Fruit fly (Drosophila melanogaster) whole organism, pupa: Measurements from ENCODE around the gene toy.

Source experiments
- CG10348 ChIP-seq: fragments of 200-800 bp; sonication (Bioruptor generic); IDR thresholded peaks from 2 replicates; pipeline ENCODE4 v1.3.6; 2022; ENCODE audit warnings: missing biosample characterization, missing genetic modification characterization
- CG12605 ChIP-seq: fragments of 200-800 bp; sonication (Bioruptor generic); IDR thresholded peaks from 2 replicates; pipeline ENCODE4 v1.3.6; 2022; ENCODE audit warnings: missing biosample characterization, missing genetic modification characterization
- CG13204 ChIP-seq: fragments of 200-800 bp; sonication (Bioruptor generic); optimal IDR thresholded peaks from 2 replicates; lab custom pipeline; 2018; ENCODE audit warnings: missing biosample characterization, mild to moderate bottlenecking, missing genetic modification characterization, moderate library complexity
- CG14655 ChIP-seq: fragments of 200-800 bp; sonication (Bioruptor generic); optimal IDR thresholded peaks from 3 replicates; lab custom pipeline; 2017; ENCODE audit warnings: mild to moderate bottlenecking, missing biosample characterization, missing genetic modification reagents, missing genetic modification characterization
- CG15710 ChIP-seq: fragments of 200-800 bp; sonication (Bioruptor generic); optimal IDR thresholded peaks from 2 replicates; lab custom pipeline; 2018; ENCODE audit warnings: missing biosample characterization, mild to moderate bottlenecking, missing genetic modification characterization, moderate library complexity
- CG17806 ChIP-seq: fragments of 200-800 bp; sonication (Bioruptor generic); optimal IDR thresholded peaks from 2 replicates; lab custom pipeline; 2018; ENCODE audit warnings: missing biosample characterization, mild to moderate bottlenecking, missing genetic modification characterization, moderate library complexity
- CG32121 ChIP-seq: fragments of 200-800 bp; sonication (Bioruptor generic); IDR thresholded peaks from 2 replicates; pipeline ENCODE4 v1.3.6; 2022; ENCODE audit warnings: missing biosample characterization, missing genetic modification characterization
- CG4496 ChIP-seq: fragments of 200-800 bp; sonication (Bioruptor generic); IDR thresholded peaks from 3 replicates; pipeline ENCODE4 v1.3.6; 2022; ENCODE audit warnings: missing biosample characterization, missing genetic modification characterization
- CG8159 ChIP-seq: fragments of 200-800 bp; sonication (Bioruptor generic); optimal IDR thresholded peaks from 3 replicates; lab custom pipeline; 2018; ENCODE audit warnings: missing biosample characterization, mild to moderate bottlenecking, missing genetic modification characterization, moderate library complexity
- CG8301 ChIP-seq: fragments of 200-800 bp; sonication (Bioruptor generic); optimal IDR thresholded peaks from 2 replicates; lab custom pipeline; 2018; ENCODE audit warnings: missing biosample characterization, mild to moderate bottlenecking, missing genetic modification characterization
- CG9948 ChIP-seq: fragments of 200-800 bp; sonication (Bioruptor generic); optimal IDR thresholded peaks from 2 replicates; lab custom pipeline; 2018; ENCODE audit warnings: missing biosample characterization, mild to moderate bottlenecking, missing genetic modification characterization, moderate library complexity
- D1 ChIP-seq: fragments of 200-800 bp; sonication (Bioruptor generic); optimal IDR thresholded peaks from 2 replicates; lab custom pipeline; 2018; ENCODE audit warnings: missing biosample characterization, mild to moderate bottlenecking, missing genetic modification characterization, moderate library complexity
- EcR ChIP-seq: fragments of 200-800 bp; sonication (Bioruptor generic); optimal IDR thresholded peaks from 3 replicates; lab custom pipeline; 2019; ENCODE audit warnings: missing biosample characterization, missing genetic modification characterization, mild to moderate bottlenecking, moderate library complexity, missing genetic modification reagents
- Ets98B ChIP-seq: fragments of 200-800 bp; sonication (Bioruptor generic); IDR thresholded peaks from 2 replicates; pipeline ENCODE4 v1.3.6; 2022; ENCODE audit warnings: missing biosample characterization, missing genetic modification characterization
- Pif1A ChIP-seq: fragments of 200-800 bp; sonication (Bioruptor generic); optimal IDR thresholded peaks from 3 replicates; lab custom pipeline; 2016; ENCODE audit warnings: missing biosample characterization, missing genetic modification characterization
- Pif1B ChIP-seq: fragments of 200-800 bp; sonication (Bioruptor generic); optimal IDR thresholded peaks from 3 replicates; lab custom pipeline; 2016; ENCODE audit warnings: missing biosample characterization, missing genetic modification characterization
- Snoo ChIP-seq: fragments of 200-800 bp; sonication (Bioruptor generic); optimal IDR thresholded peaks from 3 replicates; lab custom pipeline; 2017; ENCODE audit warnings: missing biosample characterization, mild to moderate bottlenecking, missing genetic modification characterization, inconsistent platforms
- gl ChIP-seq: fragments of 200-800 bp; sonication (Bioruptor generic); optimal IDR thresholded peaks from 2 replicates; lab custom pipeline; 2018; ENCODE audit warnings: missing biosample characterization, mild to moderate bottlenecking, missing genetic modification characterization
- rn ChIP-seq: fragments of 200-800 bp; sonication (Bioruptor generic); IDR thresholded peaks from 2 replicates; pipeline ENCODE4 v1.3.6; 2022; ENCODE audit warnings: missing biosample characterization, missing genetic modification characterization

Gene toy

DNA sequence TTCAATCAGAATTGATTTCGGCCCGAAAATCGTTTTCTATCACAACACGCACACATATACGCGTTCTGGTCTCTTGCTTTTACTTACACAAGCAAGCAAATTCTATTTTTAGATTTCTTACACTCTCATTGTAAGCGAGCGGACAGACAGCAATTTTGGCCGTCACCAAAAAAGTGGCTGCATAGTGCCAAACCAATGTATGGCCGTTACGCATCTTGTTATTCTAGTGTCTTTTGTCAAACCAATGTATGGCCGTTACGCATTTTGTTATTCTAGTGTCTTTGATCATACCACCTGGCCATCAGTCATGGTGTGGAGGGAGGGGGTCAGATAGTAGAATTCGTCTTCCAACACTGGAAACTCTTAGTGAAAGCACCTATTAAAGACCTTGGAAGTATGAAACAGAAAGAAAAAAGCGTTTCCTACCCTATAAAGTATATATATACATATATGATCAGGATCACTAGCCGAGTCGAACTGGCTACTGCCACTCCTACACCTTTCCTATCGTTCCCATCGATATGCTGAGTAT lies 28.4 kb upstream of the toy start:
- no peak for TF ChIP-seq gl (tag; lab: Kevin White, UChicago)
- no peak for TF ChIP-seq Pif1A
- TF ChIP-seq D1 (tag; lab: Kevin White, UChicago) = no peak
- no peak for TF ChIP-seq CG15710 (tag; lab: Kevin White, UChicago)
- no peak for TF ChIP-seq CG32121 (GFP tag; lab: Robert Waterston, UW)
- TF ChIP-seq, all 21 proteins: peak for 0

DNA sequence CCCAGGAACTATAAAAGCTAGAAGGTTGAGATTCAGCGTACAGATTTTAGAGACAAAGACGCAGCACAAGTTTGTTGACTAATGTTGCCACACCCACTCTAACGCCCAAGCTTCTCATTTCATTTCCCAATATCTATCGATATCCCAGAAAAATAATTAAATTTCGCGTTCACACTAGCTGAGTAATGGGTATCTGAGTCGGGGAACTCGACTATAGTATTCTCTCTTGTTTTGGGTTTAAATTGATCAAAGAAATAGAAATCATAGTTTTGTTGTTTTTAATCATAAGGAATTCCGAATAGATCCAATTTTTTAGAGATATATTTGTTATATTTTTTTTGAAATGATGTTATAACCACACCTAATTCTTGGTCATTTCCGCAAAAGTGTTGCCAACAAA lies 26.3 kb upstream of the toy start:
- no peak for TF ChIP-seq CG15710 (tag; lab: Kevin White, UChicago)
- TF ChIP-seq Ets98B = no peak
- no peak for TF ChIP-seq CG10348 (GFP tag; lab: Robert Waterston, UW)
- TF ChIP-seq gl (tag; lab: Kevin White, UChicago) = no peak
- no peak for TF ChIP-seq CG8301 (tag; lab: Kevin White, UChicago)
- no peak for TF ChIP-seq CG4496 (GFP tag; lab: Robert Waterston, UW)
- TF ChIP-seq Pif1B (GFP tag; lab: Kevin White, UChicago) = no peak
- no peak for TF ChIP-seq CG14655
- TF ChIP-seq CG8159 (tag; lab: Kevin White, UChicago) = no peak
- TF ChIP-seq CG13204 = no peak
- TF ChIP-seq CG9948 (tag; lab: Kevin White, UChicago) = no peak
- no peak for TF ChIP-seq Pif1A
- TF ChIP-seq CG17806 (tag; lab: Kevin White, UChicago) = no peak
- no peak for TF ChIP-seq Snoo
- TF ChIP-seq rn (GFP tag; lab: Robert Waterston, UW) = no peak
- TF ChIP-seq D1 (tag; lab: Kevin White, UChicago) = no peak
- TF ChIP-seq, all 21 proteins: peak for 0

DNA sequence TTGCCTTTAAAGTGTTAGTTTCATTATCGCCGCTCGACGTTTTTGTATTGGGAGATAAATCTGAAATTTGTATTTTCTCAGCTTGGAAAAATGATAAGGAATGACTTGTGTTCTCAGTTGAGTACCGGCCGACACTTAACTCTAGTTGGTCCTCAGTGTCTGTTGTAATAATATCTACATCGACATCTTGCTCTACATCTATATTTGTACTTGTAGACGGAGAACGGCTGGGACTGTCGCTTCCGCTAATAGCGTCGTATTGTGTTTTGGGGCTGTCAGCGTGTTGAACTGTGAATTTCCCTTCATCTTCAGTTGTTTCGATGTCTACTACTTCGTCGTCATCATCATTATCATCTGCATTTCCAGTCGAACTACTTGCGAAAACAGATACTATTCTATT lies 25.8 kb upstream of the toy start:
- TF ChIP-seq CG8301 (tag; lab: Kevin White, UChicago) = no peak
- no peak for TF ChIP-seq Ets98B
- TF ChIP-seq D1 (tag; lab: Kevin White, UChicago) = no peak
- no peak for TF ChIP-seq gl (tag; lab: Kevin White, UChicago)
- TF ChIP-seq CG14655 = no peak
- TF ChIP-seq CG9948 (tag; lab: Kevin White, UChicago) = no peak
- TF ChIP-seq EcR (GFP tag; lab: Kevin White, UChicago) = no peak
- no peak for TF ChIP-seq CG4496 (GFP tag; lab: Robert Waterston, UW)
- TF ChIP-seq CG15710 (tag; lab: Kevin White, UChicago) = no peak
- no peak for TF ChIP-seq CG10348 (GFP tag; lab: Robert Waterston, UW)
- no peak for TF ChIP-seq CG12605

DNA sequence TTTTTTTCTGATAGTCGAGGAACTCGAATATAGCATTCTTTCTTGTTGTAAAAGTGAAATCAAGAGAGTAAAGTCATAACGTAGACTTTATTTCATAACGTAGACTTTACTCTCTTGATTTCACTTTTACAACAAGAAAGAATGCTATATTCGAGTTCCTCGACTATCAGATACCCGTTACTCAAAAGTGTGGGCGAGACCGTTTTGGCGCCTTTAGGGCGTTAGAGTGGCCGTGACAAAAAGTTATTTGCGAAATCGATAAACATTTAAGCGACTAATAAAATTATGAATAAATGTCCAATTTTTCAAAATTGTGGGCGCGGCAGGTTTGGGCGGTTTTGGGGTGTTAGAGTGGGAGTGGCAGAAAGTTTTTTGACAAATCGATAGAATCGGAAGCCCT lies 18.4 kb upstream of the toy start:
- TF ChIP-seq Ets98B = no peak
- TF ChIP-seq CG4496 (GFP tag; lab: Robert Waterston, UW) = no peak
- no peak for TF ChIP-seq rn (GFP tag; lab: Robert Waterston, UW)
- no peak for TF ChIP-seq D1 (tag; lab: Kevin White, UChicago)
- no peak for TF ChIP-seq CG32121 (GFP tag; lab: Robert Waterston, UW)
- no peak for TF ChIP-seq Pif1A
- no peak for TF ChIP-seq EcR (GFP tag; lab: Kevin White, UChicago)

DNA sequence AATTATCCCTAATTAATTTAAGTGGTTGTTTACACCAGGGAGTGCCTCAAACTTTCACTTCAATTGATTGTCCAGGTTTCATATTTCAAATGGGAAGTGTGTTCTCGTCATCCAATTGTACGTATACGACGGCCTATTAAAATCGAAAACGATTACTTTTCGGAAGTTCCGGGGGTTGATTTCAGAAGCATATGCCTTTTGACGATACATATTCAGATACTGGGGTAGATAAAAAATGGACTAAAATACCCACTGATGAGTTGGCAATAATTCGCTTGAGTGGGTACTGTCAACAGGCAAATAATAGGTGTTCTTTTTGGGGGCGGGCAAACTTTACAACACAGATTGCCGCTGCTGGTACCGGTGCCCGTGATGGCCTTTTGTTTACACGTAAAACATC lies 14.9 kb upstream of the toy start:
- TF ChIP-seq CG9948 (tag; lab: Kevin White, UChicago) (no peak), CG4496 (GFP tag; lab: Robert Waterston, UW) (no peak), Ets98B (no peak), gl (tag; lab: Kevin White, UChicago) (no peak)

DNA sequence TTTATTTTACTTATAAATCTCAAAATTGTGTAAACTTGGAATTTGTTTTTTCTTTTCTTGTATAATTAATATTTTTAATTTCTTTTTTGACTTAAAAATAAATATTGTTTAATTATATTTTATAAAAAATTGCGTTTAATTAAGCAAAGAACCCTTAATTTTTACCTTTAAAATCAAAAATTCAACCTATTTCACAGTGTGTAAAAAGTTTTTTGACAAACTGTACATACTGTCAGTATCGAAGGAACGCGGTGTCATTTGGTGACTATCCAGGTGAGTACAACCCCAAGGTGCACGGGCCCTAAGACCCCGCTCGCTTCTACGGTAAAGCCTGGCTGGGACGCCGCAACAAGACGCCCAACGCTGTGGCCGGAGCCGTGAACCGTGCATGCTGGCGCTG lies 13.0 kb upstream of the toy start:
- TF ChIP-seq CG13204 (no peak), rn (GFP tag; lab: Robert Waterston, UW) (no peak), Snoo (no peak), gl (tag; lab: Kevin White, UChicago) (no peak)

DNA sequence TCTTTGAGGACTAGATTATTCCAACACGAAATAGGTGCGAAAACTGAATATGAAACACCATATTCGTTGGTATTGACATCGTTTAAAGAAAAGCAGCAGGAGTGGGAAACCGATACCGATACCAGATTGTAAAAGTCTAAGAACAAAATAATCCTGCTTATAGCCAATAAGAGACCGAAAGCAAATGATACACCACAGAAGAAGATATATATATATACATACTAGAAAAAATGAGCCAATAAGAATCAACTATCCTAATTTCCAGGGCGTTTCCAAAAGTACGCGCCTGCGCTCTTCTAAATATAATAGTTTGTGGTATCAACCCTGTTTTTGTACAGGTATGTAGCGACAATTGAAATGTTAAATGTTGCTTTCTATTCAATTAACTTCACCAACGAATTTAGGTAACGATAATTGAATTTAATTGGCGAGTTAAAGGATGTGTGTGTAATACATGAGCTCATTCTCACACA lies 11.1 kb upstream of the toy start, which contains the start of gene fuss:
Gene fuss (minus strand): TSS at position 51 of the 473 bp plus-strand sequence.
- no peak for TF ChIP-seq CG12605
- no peak for TF ChIP-seq Pif1A
- TF ChIP-seq Snoo = no peak
- TF ChIP-seq Pif1B (GFP tag; lab: Kevin White, UChicago) = no peak
- TF ChIP-seq CG17806 (tag; lab: Kevin White, UChicago) = no peak
- TF ChIP-seq CG9948 (tag; lab: Kevin White, UChicago) = no peak
- TF ChIP-seq EcR (GFP tag; lab: Kevin White, UChicago) = no peak
- TF ChIP-seq CG4496 (GFP tag; lab: Robert Waterston, UW) = no peak
- TF ChIP-seq D1 (tag; lab: Kevin White, UChicago) = no peak
- TF ChIP-seq CG10348 (GFP tag; lab: Robert Waterston, UW) = no peak
